Worm (Caenorhabditis elegans): ENCODE measurements around the gene W04D2.4.

Gene W04D2.4

ce11 chrV:12488002-12488401, 9.6 kb downstream of the W04D2.4 start:
- TF ChIP-seq pes-1 (GFP tag; IDR thresholded peaks at IDR 0.05) (no peak), sea-1 (GFP tag; conservative IDR thresholded peaks at IDR 0.05) (no peak), aly-1 (tag; optimal IDR thresholded peaks at IDR 0.05) (no peak), ets-7 (tag; optimal IDR thresholded peaks at IDR 0.05) (no peak), tbx-37 (GFP tag; conservative IDR thresholded peaks at IDR 0.05) (no peak), tbx-11 (GFP tag; IDR thresholded peaks at IDR 0.05) (no peak), B0310.2 (tag; optimal IDR thresholded peaks at IDR 0.05) (no peak), ceh-36 (tag; optimal IDR thresholded peaks at IDR 0.05) (no peak), hmg-4 (GFP tag; optimal IDR thresholded peaks at IDR 0.05) (no peak), scrt-1 (GFP tag; IDR thresholded peaks at IDR 0.05) (no peak), hnd-1 (tag; optimal IDR thresholded peaks at IDR 0.05) (no peak), tra-4 (tag; optimal IDR thresholded peaks at IDR 0.05) (no peak), F13C5.2 (tag; optimal IDR thresholded peaks at IDR 0.05) (no peak)

- TF ChIP-seq scrt-1 (GFP tag; IDR thresholded peaks at IDR 0.05) (no peak), ceh-36 (tag; optimal IDR thresholded peaks at IDR 0.05) (no peak), F13C5.2 (tag; optimal IDR thresholded peaks at IDR 0.05) (no peak), flt-1 (GFP tag; IDR thresholded peaks at IDR 0.05) (no peak), tbx-11 (GFP tag; IDR thresholded peaks at IDR 0.05) (no peak), tra-4 (tag; optimal IDR thresholded peaks at IDR 0.05) (no peak), hmg-4 (GFP tag; optimal IDR thresholded peaks at IDR 0.05) (no peak), B0310.2 (tag; optimal IDR thresholded peaks at IDR 0.05) (no peak)
Observed at ce11 chrV:12486934-12487333, 10.6 kb downstream of the W04D2.4 start, which contains the start of gene inx-11. TSS of gene inx-11 (plus strand) at chrV:12487234.

DNA sequence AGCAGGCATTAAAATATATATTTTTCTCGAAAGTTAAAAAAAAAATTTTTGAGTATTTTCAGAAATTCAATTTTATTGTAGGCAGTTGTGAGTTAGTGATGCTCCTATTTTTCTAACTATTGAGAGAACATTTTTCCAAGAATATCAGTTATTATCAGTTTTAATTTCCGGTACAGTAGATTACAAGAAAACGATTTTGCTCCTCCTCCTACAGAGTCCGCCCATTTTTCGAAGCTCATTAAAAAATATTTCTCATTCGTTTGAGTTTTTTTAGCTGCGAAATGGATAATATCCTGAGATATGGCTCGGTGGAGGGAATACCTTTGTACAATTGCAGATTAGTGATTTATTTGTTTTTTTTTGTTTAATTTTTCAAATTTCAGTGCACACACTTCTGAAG, 13.0 kb downstream of the W04D2.4 start, which contains the start of gene srt-39:
srt-39 (plus strand) TSS at position 301 of the 400 bp plus-strand sequence.
- TF ChIP-seq hmg-4 (GFP tag; optimal IDR thresholded peaks at IDR 0.05), result no peak
- no peak for TF ChIP-seq ceh-13 (GFP tag; optimal IDR thresholded peaks at IDR 0.05)
- TF ChIP-seq hnd-1 (tag; optimal IDR thresholded peaks at IDR 0.05), result no peak
- TF ChIP-seq ama-1 (optimal IDR thresholded peaks at IDR 0.05), result no peak
- no peak for TF ChIP-seq tbx-37 (GFP tag; conservative IDR thresholded peaks at IDR 0.05)
- TF ChIP-seq F13C5.2 (tag; optimal IDR thresholded peaks at IDR 0.05), result no peak
- no peak for TF ChIP-seq B0310.2 (tag; optimal IDR thresholded peaks at IDR 0.05)
- TF ChIP-seq flt-1 (GFP tag; IDR thresholded peaks at IDR 0.05), result no peak
- no peak for TF ChIP-seq tbx-11 (GFP tag; IDR thresholded peaks at IDR 0.05)
- TF ChIP-seq aly-1 (tag; optimal IDR thresholded peaks at IDR 0.05), result no peak
- no peak for TF ChIP-seq ets-7 (tag; optimal IDR thresholded peaks at IDR 0.05)
- no peak for TF ChIP-seq hmbx-1 (tag; optimal IDR thresholded peaks at IDR 0.05)
- TF ChIP-seq tra-4 (tag; optimal IDR thresholded peaks at IDR 0.05), result no peak
- no peak for TF ChIP-seq ceh-36 (tag; optimal IDR thresholded peaks at IDR 0.05)
- no peak for TF ChIP-seq sea-1 (GFP tag; conservative IDR thresholded peaks at IDR 0.05)
- no peak for TF ChIP-seq scrt-1 (GFP tag; IDR thresholded peaks at IDR 0.05)
- TF ChIP-seq pes-1 (GFP tag; IDR thresholded peaks at IDR 0.05), result no peak

- TF ChIP-seq hmg-4 (GFP tag; optimal IDR thresholded peaks at IDR 0.05) (no peak), pes-1 (GFP tag; IDR thresholded peaks at IDR 0.05) (no peak)
Observed at ce11 chrV:12478990-12479389, 18.6 kb downstream of the W04D2.4 start.

- TF ChIP-seq ets-7 (tag; optimal IDR thresholded peaks at IDR 0.05), result no peak
- no peak for TF ChIP-seq scrt-1 (GFP tag; IDR thresholded peaks at IDR 0.05)
- no peak for TF ChIP-seq flt-1 (GFP tag; IDR thresholded peaks at IDR 0.05)
- TF ChIP-seq F13C5.2 (tag; optimal IDR thresholded peaks at IDR 0.05), result no peak
- TF ChIP-seq tbx-11 (GFP tag; IDR thresholded peaks at IDR 0.05), result no peak
- no peak for TF ChIP-seq aly-1 (tag; optimal IDR thresholded peaks at IDR 0.05)
- no peak for TF ChIP-seq hmg-4 (GFP tag; optimal IDR thresholded peaks at IDR 0.05)
- TF ChIP-seq hmbx-1 (tag; optimal IDR thresholded peaks at IDR 0.05), result no peak
- no peak for TF ChIP-seq ceh-36 (tag; optimal IDR thresholded peaks at IDR 0.05)
- no peak for TF ChIP-seq sea-1 (GFP tag; conservative IDR thresholded peaks at IDR 0.05)
- TF ChIP-seq ceh-13 (GFP tag; optimal IDR thresholded peaks at IDR 0.05), result no peak
- TF ChIP-seq hnd-1 (tag; optimal IDR thresholded peaks at IDR 0.05), result no peak
- TF ChIP-seq tra-4 (tag; optimal IDR thresholded peaks at IDR 0.05), result no peak
- no peak for TF ChIP-seq ama-1 (optimal IDR thresholded peaks at IDR 0.05)
- TF ChIP-seq B0310.2 (tag; optimal IDR thresholded peaks at IDR 0.05), result no peak
- TF ChIP-seq tbx-37 (GFP tag; conservative IDR thresholded peaks at IDR 0.05), result no peak
- TF ChIP-seq pes-1 (GFP tag; IDR thresholded peaks at IDR 0.05), result no peak
Observed at ce11 chrV:12478111-12478510, 19.4 kb downstream of the W04D2.4 start, which contains the start of gene atn-1. TSS of gene atn-1 (plus strand) at chrV:12478411.

ce11 chrV:12477139-12477538, 20.4 kb downstream of the W04D2.4 start:
- no peak for TF ChIP-seq flt-1 (GFP tag; IDR thresholded peaks at IDR 0.05)
- no peak for TF ChIP-seq hmg-4 (GFP tag; optimal IDR thresholded peaks at IDR 0.05)
- TF ChIP-seq tra-4 (tag; optimal IDR thresholded peaks at IDR 0.05), result no peak
- TF ChIP-seq ceh-36 (tag; optimal IDR thresholded peaks at IDR 0.05), result no peak
- TF ChIP-seq ets-7 (tag; optimal IDR thresholded peaks at IDR 0.05), result no peak
- no peak for TF ChIP-seq hmbx-1 (tag; optimal IDR thresholded peaks at IDR 0.05)
- TF ChIP-seq tbx-37 (GFP tag; conservative IDR thresholded peaks at IDR 0.05), result no peak
- TF ChIP-seq scrt-1 (GFP tag; IDR thresholded peaks at IDR 0.05), result no peak
- no peak for TF ChIP-seq tbx-11 (GFP tag; IDR thresholded peaks at IDR 0.05)
- no peak for TF ChIP-seq ama-1 (optimal IDR thresholded peaks at IDR 0.05)
- TF ChIP-seq F13C5.2 (tag; optimal IDR thresholded peaks at IDR 0.05), result no peak
- TF ChIP-seq hnd-1 (tag; optimal IDR thresholded peaks at IDR 0.05), result no peak
- no peak for TF ChIP-seq sea-1 (GFP tag; conservative IDR thresholded peaks at IDR 0.05)
- TF ChIP-seq ceh-13 (GFP tag; optimal IDR thresholded peaks at IDR 0.05), result no peak

DNA sequence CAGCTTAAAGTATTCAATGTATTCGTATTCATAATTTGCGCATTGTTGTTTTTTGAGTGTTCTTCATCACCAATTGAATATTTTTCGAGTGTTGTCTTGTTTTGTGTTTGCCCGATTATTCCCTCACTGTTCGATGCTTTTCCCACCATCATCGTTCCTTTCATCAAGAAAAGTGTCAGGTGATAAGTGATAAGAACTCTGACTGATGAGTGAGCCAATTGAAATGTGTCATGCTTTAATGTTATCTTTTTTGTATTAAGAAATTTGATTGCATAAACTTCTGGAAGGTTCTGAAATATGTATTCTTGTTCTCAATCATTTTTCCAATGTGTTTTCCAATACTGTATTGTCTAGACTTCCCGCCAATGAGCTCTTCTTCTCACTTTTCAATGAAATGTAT, 22.2 kb downstream of the W04D2.4 start:
- TF ChIP-seq tra-4 (tag; optimal IDR thresholded peaks at IDR 0.05) (no peak), sea-1 (GFP tag; conservative IDR thresholded peaks at IDR 0.05) (no peak), ceh-13 (GFP tag; optimal IDR thresholded peaks at IDR 0.05) (no peak), F13C5.2 (tag; optimal IDR thresholded peaks at IDR 0.05) (no peak), B0310.2 (tag; optimal IDR thresholded peaks at IDR 0.05) (no peak), pes-1 (GFP tag; IDR thresholded peaks at IDR 0.05) (no peak), scrt-1 (GFP tag; IDR thresholded peaks at IDR 0.05) (no peak), hmg-4 (GFP tag; optimal IDR thresholded peaks at IDR 0.05) (no peak), flt-1 (GFP tag; IDR thresholded peaks at IDR 0.05) (no peak), hnd-1 (tag; optimal IDR thresholded peaks at IDR 0.05) (no peak), aly-1 (tag; optimal IDR thresholded peaks at IDR 0.05) (no peak), ets-7 (tag; optimal IDR thresholded peaks at IDR 0.05) (no peak), hmbx-1 (tag; optimal IDR thresholded peaks at IDR 0.05) (no peak), ceh-36 (tag; optimal IDR thresholded peaks at IDR 0.05) (no peak), ama-1 (optimal IDR thresholded peaks at IDR 0.05) (no peak), tbx-37 (GFP tag; conservative IDR thresholded peaks at IDR 0.05) (no peak), tbx-11 (GFP tag; IDR thresholded peaks at IDR 0.05) (no peak)

Measured in whole organism, early embryonic.